Worm (Caenorhabditis elegans): ENCODE measurements around the gene col-137.
"Not testable (repeated sequence)": the region's sequence is repeated elsewhere in the genome, so short reads cannot be mapped to it uniquely, and the experiment has no call there.

DNA sequence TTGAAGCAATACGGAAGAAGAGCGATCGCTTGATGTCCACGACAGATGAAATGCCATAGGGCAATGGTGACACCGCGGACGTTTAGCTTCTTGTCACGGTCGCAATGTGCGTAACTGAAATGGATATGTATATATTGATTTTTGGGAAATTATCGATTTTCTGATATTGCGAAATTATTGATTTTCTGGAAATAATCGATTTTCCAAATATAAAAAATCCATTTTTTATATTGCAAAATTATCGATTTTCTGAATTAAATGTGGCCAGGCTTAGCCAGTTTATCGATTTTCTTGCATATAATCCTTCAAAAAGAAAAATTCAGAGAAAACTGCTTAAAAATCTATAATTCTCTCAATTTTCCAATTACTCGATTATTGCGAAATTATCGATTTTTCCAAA is 42.4 kb upstream of the col-137 start:
- TF ChIP-seq egl-27, nhr-76, mml-1, ceh-16, elt-3, nhr-67, elt-1, mdl-1, unc-39 (tag; optimal IDR thresholded peaks at IDR 0.05): not testable (repeated sequence)
- peak; percentile 71 for TF ChIP-seq ceh-28 (tag; optimal IDR thresholded peaks at IDR 0.05)

Measured in whole organism, L3 larva.